Fruit fly (Drosophila melanogaster) whole organism, wandering third instar larva: ENCODE measurements around the gene Mics1.
A peak's percentile ranks its signal among the peaks of the same experiment; 100 is the strongest.

Source experiments
- Abd-B ChIP-seq: fragments of >200 bp; optimal IDR thresholded peaks from 2 replicates; lab custom pipeline; 2017; ENCODE audit warnings: missing biosample characterization, missing genetic modification characterization
- CG32264 ChIP-seq: fragments of 200-800 bp; sonication (Bioruptor generic); optimal IDR thresholded peaks from 2 replicates; lab custom pipeline; 2016; ENCODE audit warnings: missing biosample characterization, missing genetic modification characterization
- CrebA ChIP-seq: fragments of 200-800 bp; sonication (Bioruptor generic); optimal IDR thresholded peaks from 2 replicates; lab custom pipeline; 2016; ENCODE audit warnings: missing biosample characterization, mild to moderate bottlenecking, missing genetic modification characterization, borderline replicate concordance
- Dif ChIP-seq: fragments of 200-275, 200-300 bp; sonication (Bioruptor generic); optimal IDR thresholded peaks from 2 replicates; lab custom pipeline; 2018; ENCODE audit warnings: missing biosample characterization, missing genetic modification characterization; ENCODE audit not compliant: partially characterized antibody
- GATAd ChIP-seq: sonication (Bioruptor generic); optimal IDR thresholded peaks from 2 replicates; lab custom pipeline; 2016; ENCODE audit warnings: missing biosample characterization, missing genetic modification characterization
- HLH106 ChIP-seq: fragments of 200-800 bp; optimal IDR thresholded peaks from 3 replicates; lab custom pipeline; 2019; ENCODE audit warnings: missing biosample characterization, mild to moderate bottlenecking, missing genetic modification characterization, moderate library complexity
- Hnf4 ChIP-seq: fragments of 200-800 bp; sonication (Bioruptor generic); optimal IDR thresholded peaks from 2 replicates; lab custom pipeline; 2016; ENCODE audit warnings: missing biosample characterization, mild to moderate bottlenecking, missing genetic modification characterization
- Hr83 ChIP-seq: fragments of 200-300 bp; sonication (Bioruptor generic); optimal IDR thresholded peaks from 2 replicates; lab custom pipeline; 2016; ENCODE audit warnings: missing biosample characterization, mild to moderate bottlenecking, missing genetic modification characterization, moderate library complexity; ENCODE audit not compliant: poor library complexity, severe bottlenecking
- Mio ChIP-seq: sonication (Bioruptor generic); optimal IDR thresholded peaks from 2 replicates; lab custom pipeline; 2016; ENCODE audit warnings: missing biosample characterization, missing genetic modification characterization
- Myc ChIP-seq: fragments of >200 bp; optimal IDR thresholded peaks from 2 replicates; lab custom pipeline; 2017
- N ChIP-seq: fragments of >200 bp; optimal IDR thresholded peaks from 2 replicates; lab custom pipeline; 2018; ENCODE audit warnings: missing biosample characterization, missing external identifiers, missing genetic modification characterization
- OdsH ChIP-seq: fragments of 200-800 bp; sonication (Bioruptor generic); optimal IDR thresholded peaks from 2 replicates; lab custom pipeline; 2016; ENCODE audit warnings: missing biosample characterization, mild to moderate bottlenecking, missing genetic modification characterization
- Rel ChIP-seq, 2 experiments: fragments of 200-800 bp; sonication (Bioruptor generic) in 1 of 2; optimal IDR thresholded peaks; 2 replicates in 1 of 2; 3 replicates in 1 of 2; lab custom pipeline; 2016 to 2019; ENCODE audit warnings: mild to moderate bottlenecking in 2 of 2, missing biosample characterization in 2 of 2, missing genetic modification characterization in 2 of 2, moderate library complexity in 1 of 2
- Vsx2 ChIP-seq: fragments of 200-300, 225-300 bp; sonication (Bioruptor generic); optimal IDR thresholded peaks from 2 replicates; lab custom pipeline; 2018; ENCODE audit warnings: missing biosample characterization, missing genetic modification characterization; ENCODE audit not compliant: partially characterized antibody
- br ChIP-seq: fragments of 200-800 bp; sonication (Bioruptor generic); optimal IDR thresholded peaks from 2 replicates; lab custom pipeline; 2016; ENCODE audit warnings: missing biosample characterization, missing genetic modification characterization
- brk ChIP-seq: fragments of 200-800 bp; sonication (Bioruptor generic); optimal IDR thresholded peaks from 2 replicates; lab custom pipeline; 2016; ENCODE audit warnings: missing biosample characterization, mild to moderate bottlenecking, missing genetic modification characterization
- dl ChIP-seq, 2 experiments: fragments of 175-275, 200-275 bp in 1 of 2; fragments of 200-275 bp in 1 of 2; sonication (Bioruptor generic); optimal IDR thresholded peaks; lab custom pipeline; 2018; ENCODE audit warnings: mild to moderate bottlenecking in 2 of 2, missing biosample characterization in 2 of 2, missing genetic modification characterization in 2 of 2, moderate library complexity in 2 of 2; ENCODE audit not compliant: partially characterized antibody in 2 of 2, insufficient read depth in 1 of 2
- dmrt93B ChIP-seq: fragments of 200-800 bp; sonication (Bioruptor generic); optimal IDR thresholded peaks from 2 replicates; lab custom pipeline; 2018; ENCODE audit warnings: missing biosample characterization, mild to moderate bottlenecking, missing genetic modification characterization
- dsf ChIP-seq: sonication (Bioruptor generic); optimal IDR thresholded peaks from 2 replicates; lab custom pipeline; 2016; ENCODE audit warnings: missing biosample characterization, missing genetic modification characterization, borderline replicate concordance
- ey ChIP-seq: fragments of 200-800 bp; sonication (Bioruptor generic); optimal IDR thresholded peaks from 2 replicates; lab custom pipeline; 2016; ENCODE audit warnings: missing biosample characterization, missing genetic modification characterization
- foxo ChIP-seq, 2 experiments: fragments of 200-800 bp; sonication (Bioruptor generic); optimal IDR thresholded peaks; 2 replicates in 1 of 2; 3 replicates in 1 of 2; lab custom pipeline; 2016 to 2017; ENCODE audit warnings: missing biosample characterization in 2 of 2, missing genetic modification characterization in 2 of 2
- fru ChIP-seq: fragments of 200-800 bp; sonication (Bioruptor generic); optimal IDR thresholded peaks from 3 replicates; lab custom pipeline; 2016; ENCODE audit warnings: missing biosample characterization, mild to moderate bottlenecking, missing genetic modification characterization
- h ChIP-seq: fragments of 200-800 bp; sonication (Bioruptor generic); optimal IDR thresholded peaks from 3 replicates; lab custom pipeline; 2016; ENCODE audit warnings: missing biosample characterization, mild to moderate bottlenecking, missing genetic modification characterization
- jim ChIP-seq: fragments of 175-275, 200-325 bp; sonication (Bioruptor generic); optimal IDR thresholded peaks from 2 replicates; lab custom pipeline; 2016; ENCODE audit warnings: missing biosample characterization, mild to moderate bottlenecking, missing genetic modification characterization
- lola ChIP-seq: fragments of >200 bp; optimal IDR thresholded peaks from 2 replicates; lab custom pipeline; 2017; ENCODE audit warnings: missing biosample characterization, missing genetic modification characterization
- psq ChIP-seq: fragments of 200-800 bp; sonication (Bioruptor generic); optimal IDR thresholded peaks from 3 replicates; lab custom pipeline; 2017; ENCODE audit warnings: missing biosample characterization, mild to moderate bottlenecking, missing genetic modification characterization, moderate library complexity
- rgr ChIP-seq: fragments of 200-800 bp; sonication (Bioruptor generic); optimal IDR thresholded peaks from 3 replicates; lab custom pipeline; 2016; ENCODE audit warnings: missing biosample characterization, mild to moderate bottlenecking, missing genetic modification characterization
- sage ChIP-seq: fragments of 200-800 bp; sonication (Bioruptor generic); optimal IDR thresholded peaks from 2 replicates; lab custom pipeline; 2016; ENCODE audit warnings: missing biosample characterization, mild to moderate bottlenecking, missing genetic modification characterization
- sv ChIP-seq: fragments of 200-800 bp; sonication (Bioruptor generic); optimal IDR thresholded peaks from 3 replicates; lab custom pipeline; 2016; ENCODE audit warnings: missing biosample characterization, missing genetic modification characterization
- tai ChIP-seq: sonication (Bioruptor generic); optimal IDR thresholded peaks from 2 replicates; lab custom pipeline; 2016; ENCODE audit warnings: missing biosample characterization, missing genetic modification characterization
- usp ChIP-seq: fragments of >200 bp; optimal IDR thresholded peaks from 2 replicates; lab custom pipeline; 2017; ENCODE audit warnings: missing biosample characterization, missing genetic modification characterization

Gene Mics1

dm6 chr3R:7515599-7516069 lies 13.5 kb upstream of the Mics1 start, which contains the start of gene alpha-Est8:
alpha-Est8 (minus strand) TSS chr3R:7515670.
- TF ChIP-seq CrebA (peak; percentile 38), Rel (GFP tag; optimal IDR thresholded peaks at IDR 0.05; lab: Kevin White, UChicago) (no peak), Rel (tag; optimal IDR thresholded peaks at IDR 0.05; lab: Kevin White, UChicago) (peak; percentile 38), h (GFP tag; lab: Kevin White, UChicago) (peak; percentile 17), jim (GFP tag; lab: Kevin White, UChicago) (no peak), N (GFP tag; lab: Kevin White, UChicago) (no peak), tai (GFP tag; lab: Kevin White, UChicago) (no peak), dmrt93B (GFP tag; lab: Kevin White, UChicago) (no peak), lola (no peak), Dif (GFP tag; lab: Kevin White, UChicago) (peak; percentile 16)

dm6 chr3R:7514232-7514863 lies 12.2 kb upstream of the Mics1 start:
- TF ChIP-seq Rel (GFP tag; optimal IDR thresholded peaks at IDR 0.05; lab: Kevin White, UChicago) (no peak), Rel (tag; optimal IDR thresholded peaks at IDR 0.05; lab: Kevin White, UChicago) (no peak), OdsH (GFP tag; lab: Kevin White, UChicago) (no peak), Hnf4 (GFP tag; lab: Kevin White, UChicago) (peak; percentile 15), CG32264 (GFP tag; lab: Kevin White, UChicago) (no peak)
- TF ChIP-seq, all 38 proteins: peak for 1

dm6 chr3R:7508198-7508837 lies 6.1 kb upstream of the Mics1 start:
- TF ChIP-seq Dif (GFP tag; lab: Kevin White, UChicago) (peak; percentile 36), N (GFP tag; lab: Kevin White, UChicago) (peak; percentile 69), ey (GFP tag; lab: Kevin White, UChicago) (no peak), Myc (lab: Kevin White, UChicago) (peak; percentile 86), Vsx2 (GFP tag; lab: Kevin White, UChicago) (peak; percentile 52), Abd-B (GFP tag; lab: Kevin White, UChicago) (peak; percentile 38), dl (GFP tag; optimal IDR thresholded peaks at IDR 0.05; lab: Kevin White, UChicago; ENCODE audit: insufficient read depth in 1 of 2, partially characterized antibody in 2 of 2) (no peak), foxo (GFP tag; optimal IDR thresholded peaks at IDR 0.05; lab: Kevin White, UChicago) (no peak), lola (peak; percentile 86)

dm6 chr3R:7506314-7506988 lies 4.3 kb upstream of the Mics1 start:
- TF ChIP-seq Mio (GFP tag; lab: Kevin White, UChicago) = no peak
- no peak for TF ChIP-seq brk (GFP tag; lab: Kevin White, UChicago)
- no peak for TF ChIP-seq GATAd
- TF ChIP-seq usp = no peak
- TF ChIP-seq jim (GFP tag; lab: Kevin White, UChicago) = no peak
- TF ChIP-seq N (GFP tag; lab: Kevin White, UChicago) = no peak
- TF ChIP-seq OdsH (GFP tag; lab: Kevin White, UChicago) = peak; percentile 57
- no peak for TF ChIP-seq dl (GFP tag; optimal IDR thresholded peaks at IDR 0.05; lab: Kevin White, UChicago; ENCODE audit: insufficient read depth in 1 of 2, partially characterized antibody in 2 of 2)
- TF ChIP-seq psq = peak; percentile 11
- TF ChIP-seq dmrt93B (GFP tag; lab: Kevin White, UChicago) = no peak
- no peak for TF ChIP-seq dsf (GFP tag; lab: Kevin White, UChicago)
- TF ChIP-seq tai (GFP tag; lab: Kevin White, UChicago) = no peak
- TF ChIP-seq Hnf4 (GFP tag; lab: Kevin White, UChicago) = peak; percentile 35
- TF ChIP-seq CG32264 (GFP tag; lab: Kevin White, UChicago) = no peak
- peak; percentile 55 for TF ChIP-seq rgr (GFP tag; lab: Kevin White, UChicago)
- peak; percentile 47 for TF ChIP-seq fru (GFP tag; lab: Kevin White, UChicago)
- TF ChIP-seq sage (GFP tag; lab: Kevin White, UChicago) = no peak
- TF ChIP-seq br (GFP tag; lab: Kevin White, UChicago) = peak; percentile 10
- peak; percentile 63 for TF ChIP-seq h (GFP tag; lab: Kevin White, UChicago)
- TF ChIP-seq Myc (lab: Kevin White, UChicago) = no peak
- no peak for TF ChIP-seq Vsx2 (GFP tag; lab: Kevin White, UChicago)
- TF ChIP-seq sv (GFP tag; lab: Kevin White, UChicago) = peak; percentile 83
- peak; percentile 45 for TF ChIP-seq ey (GFP tag; lab: Kevin White, UChicago)
- TF ChIP-seq Hr83 (GFP tag; lab: Kevin White, UChicago) = no peak
- no peak for TF ChIP-seq Rel (GFP tag; optimal IDR thresholded peaks at IDR 0.05; lab: Kevin White, UChicago)
- TF ChIP-seq Rel (tag; optimal IDR thresholded peaks at IDR 0.05; lab: Kevin White, UChicago) = no peak
- peak in 1 of 2 experiments; percentile 60 for TF ChIP-seq foxo (GFP tag; optimal IDR thresholded peaks at IDR 0.05; lab: Kevin White, UChicago)
- TF ChIP-seq HLH106 (tag; lab: Kevin White, UChicago) = peak; percentile 50
